Worm (Caenorhabditis elegans): ENCODE results near the gene cyp-13A12.

cyp-13A12 gene

DNA sequence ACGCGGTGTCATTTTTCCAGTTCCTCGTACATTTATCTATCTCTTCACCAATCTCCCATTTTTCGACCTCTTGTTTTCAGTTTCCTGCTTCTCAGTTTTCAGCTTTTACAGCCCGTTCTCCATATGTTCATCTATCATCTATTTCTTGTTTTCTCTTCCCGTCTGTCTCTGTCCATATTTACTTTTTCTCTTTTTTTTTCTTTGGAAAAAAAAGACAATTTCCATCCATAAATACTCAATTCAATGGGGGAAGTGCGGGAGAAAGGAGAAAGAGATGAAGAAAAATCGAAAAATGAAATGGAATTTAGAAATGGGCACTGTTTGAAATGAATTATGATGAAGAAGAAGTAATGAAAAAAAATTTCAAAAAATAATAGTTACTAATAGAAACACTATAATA is 33.8 kb downstream of the cyp-13A12 start:
- no peak for TF ChIP-seq cey-2 (tag; optimal IDR thresholded peaks at IDR 0.05; ENCODE audit: borderline replicate concordance, insufficient read depth)
- peak; percentile 39 for TF ChIP-seq aha-1 (tag)
- no peak for TF ChIP-seq sdz-12 (GFP tag; optimal IDR thresholded peaks at IDR 0.05)
- TF ChIP-seq dve-1 (tag; optimal IDR thresholded peaks at IDR 0.05; ENCODE audit: insufficient read depth) = peak; percentile 32
- no peak for TF ChIP-seq pha-4 (GFP tag; IDR thresholded peaks at IDR 0.05)
- TF ChIP-seq pha-4 (tag; optimal IDR thresholded peaks at IDR 0.05) = peak; percentile 63
- no peak for TF ChIP-seq egl-27 (tag; optimal IDR thresholded peaks at IDR 0.05)
- no peak for TF ChIP-seq nhr-77 (tag; optimal IDR thresholded peaks at IDR 0.05)
- no peak for TF ChIP-seq mdt-29 (GFP tag; IDR thresholded peaks at IDR 0.05)
- TF ChIP-seq tag-97 (GFP tag; IDR thresholded peaks at IDR 0.05) = no peak
- no peak for TF ChIP-seq nhr-6 (tag; optimal IDR thresholded peaks at IDR 0.05)
- TF ChIP-seq aly-2 (tag; optimal IDR thresholded peaks at IDR 0.05) = no peak
- TF ChIP-seq dmd-9 (GFP tag; IDR thresholded peaks at IDR 0.05) = no peak
- no peak for TF ChIP-seq nhr-11 (tag; optimal IDR thresholded peaks at IDR 0.05)
- no peak for TF ChIP-seq Y48G9A.11 (GFP tag; IDR thresholded peaks at IDR 0.05)
- no peak for TF ChIP-seq skn-1 (tag; optimal IDR thresholded peaks at IDR 0.05)

ce11 chrIII:13059335-13059734 is 35.0 kb downstream of the cyp-13A12 start:
- TF ChIP-seq ceh-28 (tag; optimal IDR thresholded peaks at IDR 0.05) (no peak), arid-1 (GFP tag; conservative IDR thresholded peaks at IDR 0.05) (no peak), lin-1 (GFP tag; IDR thresholded peaks at IDR 0.05) (no peak), set-16 (GFP tag; IDR thresholded peaks at IDR 0.05) (no peak), gei-8 (GFP tag; optimal IDR thresholded peaks at IDR 0.05) (no peak), T20F7.1 (GFP tag; optimal IDR thresholded peaks at IDR 0.05) (no peak), pqm-1 (tag; optimal IDR thresholded peaks at IDR 0.05) (peak; percentile 98), hif-1 (tag; optimal IDR thresholded peaks at IDR 0.05) (no peak), zip-2 (tag; optimal IDR thresholded peaks at IDR 0.05) (no peak), hlh-11 (tag; optimal IDR thresholded peaks at IDR 0.05) (peak; percentile 87), unc-39 (tag; optimal IDR thresholded peaks at IDR 0.05) (no peak), F26F4.8 (GFP tag; conservative IDR thresholded peaks at IDR 0.05) (no peak), nhr-111 (GFP tag; optimal IDR thresholded peaks at IDR 0.05) (no peak), hlh-30 (tag; optimal IDR thresholded peaks at IDR 0.05; ENCODE audit: insufficient read depth) (peak; percentile 77), daf-16 (GFP tag; optimal IDR thresholded peaks at IDR 0.05) (no peak), daf-16 (tag; optimal IDR thresholded peaks at IDR 0.05) (peak; percentile 84), nhr-102 (tag; optimal IDR thresholded peaks at IDR 0.05) (peak; percentile 45), Y5F2A.4 (GFP tag; optimal IDR thresholded peaks at IDR 0.05) (no peak), Y48G9A.11 (GFP tag; IDR thresholded peaks at IDR 0.05) (no peak), D1046.2 (GFP tag; IDR thresholded peaks at IDR 0.05) (no peak), ctbp-1 (GFP tag; IDR thresholded peaks at IDR 0.05) (no peak), nhr-6 (tag; optimal IDR thresholded peaks at IDR 0.05) (peak; percentile 21), mxl-3 (GFP tag; optimal IDR thresholded peaks at IDR 0.05) (peak; percentile 39), lin-13 (GFP tag; optimal IDR thresholded peaks at IDR 0.05) (no peak), ceh-20 (GFP tag; IDR thresholded peaks at IDR 0.05) (no peak), cey-2 (tag; optimal IDR thresholded peaks at IDR 0.05; ENCODE audit: borderline replicate concordance, insufficient read depth) (no peak), ZK337.2 (GFP tag; IDR thresholded peaks at IDR 0.05) (no peak), dmd-6 (GFP tag; IDR thresholded peaks at IDR 0.05) (peak; percentile 79), dve-1 (tag; optimal IDR thresholded peaks at IDR 0.05; ENCODE audit: insufficient read depth) (peak; percentile 79), Y105C5A.15 (GFP tag; IDR thresholded peaks at IDR 0.05) (no peak), attf-4 (tag; optimal IDR thresholded peaks at IDR 0.05) (no peak), ztf-7 (tag; optimal IDR thresholded peaks at IDR 0.05) (no peak), F10B5.3 (tag; optimal IDR thresholded peaks at IDR 0.05) (no peak), unc-62 (GFP tag; optimal IDR thresholded peaks at IDR 0.05 in 1 of 2) (peak in 1 of 2 experiments; percentile 94), unc-62 (tag; optimal IDR thresholded peaks at IDR 0.05) (no peak), sdz-12 (GFP tag; optimal IDR thresholded peaks at IDR 0.05) (no peak), mep-1 (tag; optimal IDR thresholded peaks at IDR 0.05) (peak; percentile 11), zag-1 (tag; optimal IDR thresholded peaks at IDR 0.05) (no peak), lsy-2 (tag; optimal IDR thresholded peaks at IDR 0.05) (peak in 1 of 2 experiments; percentile 30), F44E2.7 (GFP tag; IDR thresholded peaks at IDR 0.05) (no peak)

Measured in whole organism, L4 larva.